Worm (Caenorhabditis elegans) whole organism, L4 larva: ENCODE data around the gene F21G4.6.

ENCODE experiments used
- R02D3.7 ChIP-seq: fragments of 150-350 bp; sonication (generic microtip); optimal IDR thresholded peaks from 3 replicates; lab custom pipeline; 2014; ENCODE audit warnings: missing biosample characterization, missing genetic modification characterization
- Y48G9A.11 ChIP-seq: fragments of 200-800 bp; sonication (Bioruptor generic); IDR thresholded peaks from 2 replicates; pipeline ENCODE4 v1.3.6; 2022; ENCODE audit warnings: missing genetic modification reagents, missing genetic modification characterization, missing compliant biosample characterization
- ZK337.2 ChIP-seq: fragments of 200-800 bp; sonication (Bioruptor generic); IDR thresholded peaks from 2 replicates; pipeline ENCODE4 v1.3.6; 2022; ENCODE audit warnings: missing genetic modification reagents, missing genetic modification characterization, missing compliant biosample characterization
- ama-1 ChIP-seq: fragments of 150-350 bp; optimal IDR thresholded peaks from 2 replicates; lab custom pipeline; 2014; ENCODE audit warnings: inconsistent platforms, mixed read lengths
- ceh-28 ChIP-seq: fragments of 150-350 bp; optimal IDR thresholded peaks from 2 replicates; lab custom pipeline; 2014; ENCODE audit warnings: missing biosample characterization, missing genetic modification reagents, missing genetic modification characterization
- dpl-1 ChIP-seq: fragments of 150-350 bp; optimal IDR thresholded peaks from 2 replicates; lab custom pipeline; 2014; ENCODE audit warnings: missing biosample characterization, missing genetic modification reagents, missing genetic modification characterization
- fkh-10 ChIP-seq: fragments of 150-350 bp; optimal IDR thresholded peaks from 2 replicates; lab custom pipeline; 2014; ENCODE audit warnings: missing biosample characterization, missing genetic modification reagents, missing genetic modification characterization
- lin-39 ChIP-seq: fragments of 150-350 bp; optimal IDR thresholded peaks from 2 replicates; lab custom pipeline; 2014; ENCODE audit warnings: missing biosample characterization, missing genetic modification reagents, missing genetic modification characterization
- mep-1 ChIP-seq: fragments of 150-350 bp; sonication (generic microtip); optimal IDR thresholded peaks from 3 replicates; lab custom pipeline; 2014; ENCODE audit warnings: missing biosample characterization, missing genetic modification characterization
- nhr-11 ChIP-seq: fragments of 150-350 bp; optimal IDR thresholded peaks from 2 replicates; lab custom pipeline; 2014; ENCODE audit warnings: missing biosample characterization, missing genetic modification characterization
- nhr-6 ChIP-seq: fragments of 150-350 bp; optimal IDR thresholded peaks from 2 replicates; lab custom pipeline; 2014; ENCODE audit warnings: missing biosample characterization, missing genetic modification characterization

ce11 chrX:9933291-9934008 is 16.2 kb upstream of the F21G4.6 start:
- no peak for TF ChIP-seq nhr-6 (tag; lab: Kevin White, UChicago)
- no peak for TF ChIP-seq R02D3.7 (tag; lab: Kevin White, UChicago)
- no peak for TF ChIP-seq nhr-11 (tag; lab: Kevin White, UChicago)
- TF ChIP-seq dpl-1 (GFP tag; lab: Kevin White, UChicago): no peak
- TF ChIP-seq Y48G9A.11 (GFP tag; lab: Robert Waterston, UW): no peak
- TF ChIP-seq fkh-10 (GFP tag; lab: Kevin White, UChicago): no peak
- TF ChIP-seq lin-39 (tag; lab: Kevin White, UChicago): no peak
- no peak for TF ChIP-seq ama-1
- TF ChIP-seq ZK337.2 (GFP tag; lab: Robert Waterston, UW): no peak
- TF ChIP-seq ceh-28 (tag; lab: Kevin White, UChicago): no peak
- no peak for TF ChIP-seq mep-1 (tag; lab: Kevin White, UChicago)
